Worm (Caenorhabditis elegans): Measurements from ENCODE around the gene Y39B6A.42.

Gene Y39B6A.42

ce11 chrV:18977876-18978275 lies 8.4 kb upstream of the Y39B6A.42 start, which contains the start of gene Y39B6A.41:
Gene Y39B6A.41 (minus strand): TSS chrV:18977976.
- TF ChIP-seq unc-62 (GFP tag; optimal IDR thresholded peaks at IDR 0.05), result no peak

ce11 chrV:18976539-18976938 lies 7.1 kb upstream of the Y39B6A.42 start:
- no peak for TF ChIP-seq unc-62 (GFP tag; optimal IDR thresholded peaks at IDR 0.05)

ce11 chrV:18967479-18968056 lies 1.9 kb downstream of the Y39B6A.42 start, which contains the start of gene Y39B6A.43:
Gene Y39B6A.43 (minus strand): TSS chrV:18967829.
- TF ChIP-seq unc-62 (GFP tag; optimal IDR thresholded peaks at IDR 0.05), result no peak

ce11 chrV:18960072-18960471 lies 9.4 kb downstream of the Y39B6A.42 start, which contains the start of gene ztf-20:
Gene ztf-20 (minus strand): TSS chrV:18960172.
- TF ChIP-seq unc-62 (GFP tag; optimal IDR thresholded peaks at IDR 0.05), result no peak

- no peak for TF ChIP-seq unc-62 (GFP tag; optimal IDR thresholded peaks at IDR 0.05)
These were observed 12.1 kb downstream of the Y39B6A.42 start, which contains the start of gene hrg-10 for ce11 chrV:18957267-18957843. Gene hrg-10 (minus strand): TSS chrV:18957317.

ce11 chrV:18940341-18940740 lies 29.1 kb downstream of the Y39B6A.42 start, which contains the start of gene Y80D3A.8:
Gene Y80D3A.8 (plus strand): TSS chrV:18940641.
- no peak for TF ChIP-seq unc-62 (GFP tag; optimal IDR thresholded peaks at IDR 0.05)

- no peak for TF ChIP-seq unc-62 (GFP tag; optimal IDR thresholded peaks at IDR 0.05)
These were observed 31.9 kb downstream of the Y39B6A.42 start for ce11 chrV:18937578-18937977.

- TF ChIP-seq unc-62 (GFP tag; optimal IDR thresholded peaks at IDR 0.05), result no peak
These were observed 34.9 kb downstream of the Y39B6A.42 start for ce11 chrV:18934539-18934938.

- TF ChIP-seq unc-62 (GFP tag; optimal IDR thresholded peaks at IDR 0.05), result no peak
These were observed 38.2 kb downstream of the Y39B6A.42 start, which contains the start of gene ptr-22 for ce11 chrV:18931279-18931678. Gene ptr-22 (minus strand): TSS chrV:18931379.

- no peak for TF ChIP-seq unc-62 (GFP tag; optimal IDR thresholded peaks at IDR 0.05)
These were observed 38.7 kb downstream of the Y39B6A.42 start for ce11 chrV:18930748-18931147.
